Worm (Caenorhabditis elegans) whole organism, L4 larva: ENCODE data around the gene R05A10.1.

Experiments used
- D1046.2 ChIP-seq: fragments of 200-800 bp; sonication (Bioruptor generic); IDR thresholded peaks from 2 replicates; pipeline ENCODE4 v1.3.6; 2022; ENCODE audit warnings: missing genetic modification characterization, missing compliant biosample characterization
- R02D3.7 ChIP-seq: fragments of 150-350 bp; sonication (generic microtip); optimal IDR thresholded peaks from 3 replicates; lab custom pipeline; 2014; ENCODE audit warnings: missing biosample characterization, missing genetic modification characterization
- T20F7.1 ChIP-seq: fragments of 200-800 bp; sonication (Bioruptor generic); optimal IDR thresholded peaks from 2 replicates; lab custom pipeline; 2018; ENCODE audit warnings: mild to moderate bottlenecking, missing genetic modification characterization, missing compliant biosample characterization
- Y48G9A.11 ChIP-seq: fragments of 200-800 bp; sonication (Bioruptor generic); IDR thresholded peaks from 2 replicates; pipeline ENCODE4 v1.3.6; 2022; ENCODE audit warnings: missing genetic modification reagents, missing genetic modification characterization, missing compliant biosample characterization
- Y75B8A.6 ChIP-seq: fragments of 200-800 bp; sonication (Bioruptor generic); IDR thresholded peaks from 2 replicates; pipeline ENCODE4 v1.3.6; 2022; ENCODE audit warnings: missing genetic modification reagents, missing genetic modification characterization, missing compliant biosample characterization
- ZK337.2 ChIP-seq: fragments of 200-800 bp; sonication (Bioruptor generic); IDR thresholded peaks from 2 replicates; pipeline ENCODE4 v1.3.6; 2022; ENCODE audit warnings: missing genetic modification reagents, missing genetic modification characterization, missing compliant biosample characterization
- aha-1 ChIP-seq: fragments of 150-350 bp; peaks from one replicate; lab custom pipeline; 2014; ENCODE audit warnings: missing biosample characterization, missing genetic modification characterization
- aly-2 ChIP-seq: sonication (generic microtip); optimal IDR thresholded peaks from 2 replicates; lab custom pipeline; 2018; ENCODE audit warnings: missing biosample characterization, missing genetic modification characterization
- arid-1 ChIP-seq: fragments of 200-800 bp; sonication (Bioruptor generic); conservative IDR thresholded peaks from 2 replicates; pipeline ENCODE4 v1.3.6; 2022; ENCODE audit warnings: missing genetic modification reagents, missing genetic modification characterization, missing compliant biosample characterization
- ceh-20 ChIP-seq: fragments of 200-800 bp; sonication (Bioruptor generic); IDR thresholded peaks from 2 replicates; pipeline ENCODE4 v1.3.6; 2022; ENCODE audit warnings: missing genetic modification reagents, missing genetic modification characterization, missing compliant biosample characterization
- ceh-32 ChIP-seq: sonication (generic microtip); optimal IDR thresholded peaks from 2 replicates; lab custom pipeline; 2016; ENCODE audit warnings: mild to moderate bottlenecking, missing genetic modification characterization, missing compliant biosample characterization; ENCODE audit not compliant: poor library complexity
- ceh-44 ChIP-seq: fragments of 200-800 bp; sonication (Bioruptor generic); IDR thresholded peaks from 2 replicates; pipeline ENCODE4 v1.3.6; 2022; ENCODE audit warnings: missing genetic modification reagents, missing genetic modification characterization, missing compliant biosample characterization
- ceh-62 ChIP-seq: sonication (generic microtip); optimal IDR thresholded peaks from 2 replicates; lab custom pipeline; 2017; ENCODE audit warnings: missing biosample characterization, missing genetic modification characterization
- ces-1 ChIP-seq: fragments of 150-350 bp; sonication (generic microtip); optimal IDR thresholded peaks from 4 replicates; lab custom pipeline; 2014; ENCODE audit warnings: missing biosample characterization, missing genetic modification reagents, missing genetic modification characterization
- daf-16 ChIP-seq, 3 experiments: sonication (generic microtip); optimal IDR thresholded peaks; 2 replicates each; lab custom pipeline; 2016 to 2017; ENCODE audit warnings: missing genetic modification characterization in 3 of 3, missing genetic modification reagents in 3 of 3, mild to moderate bottlenecking in 2 of 3, missing compliant biosample characterization in 2 of 3, missing biosample characterization in 1 of 3, moderate library complexity in 1 of 3
- daf-19 ChIP-seq: fragments of 200-800 bp; sonication (Bioruptor generic); conservative IDR thresholded peaks from 2 replicates; pipeline ENCODE4 v1.3.6; 2022; ENCODE audit warnings: missing genetic modification characterization, missing compliant biosample characterization
- dmd-8 ChIP-seq: fragments of 200-800 bp; sonication (Bioruptor generic); IDR thresholded peaks from 2 replicates; pipeline ENCODE4 v1.3.6; 2022; ENCODE audit warnings: missing genetic modification characterization, missing compliant biosample characterization
- dmd-9 ChIP-seq: fragments of 200-800 bp; sonication (Bioruptor generic); IDR thresholded peaks from 2 replicates; pipeline ENCODE4 v1.3.6; 2022; ENCODE audit warnings: missing genetic modification reagents, missing genetic modification characterization, missing compliant biosample characterization
- egl-27 ChIP-seq: sonication (generic microtip); optimal IDR thresholded peaks from 3 replicates; lab custom pipeline; 2017; ENCODE audit warnings: missing biosample characterization, missing genetic modification reagents, missing genetic modification characterization
- hif-1 ChIP-seq, 2 experiments: sonication (generic microtip); optimal IDR thresholded peaks; 2 replicates each; lab custom pipeline; 2016 to 2017; ENCODE audit warnings: missing compliant biosample characterization in 2 of 2, missing genetic modification characterization in 2 of 2, missing genetic modification reagents in 2 of 2, missing genotype in 2 of 2, mild to moderate bottlenecking in 1 of 2
- hlh-11 ChIP-seq: fragments of 200-800 bp; sonication (Bioruptor generic); optimal IDR thresholded peaks from 2 replicates; lab custom pipeline; 2018; ENCODE audit warnings: mild to moderate bottlenecking, missing genetic modification characterization, missing compliant biosample characterization
- hlh-30 ChIP-seq: sonication (generic microtip); optimal IDR thresholded peaks from 2 replicates; lab custom pipeline; 2017; ENCODE audit warnings: antibody characterized with exemption, mild to moderate bottlenecking, missing genetic modification characterization, missing compliant biosample characterization; ENCODE audit not compliant: insufficient read depth
- hmg-1.1 ChIP-seq: fragments of 200-800 bp; sonication (Bioruptor generic); IDR thresholded peaks from 2 replicates; pipeline ENCODE4 v1.3.6; 2022; ENCODE audit warnings: missing genetic modification reagents, missing genetic modification characterization, missing compliant biosample characterization
- lin-1 ChIP-seq: fragments of 200-800 bp; sonication (Bioruptor generic); IDR thresholded peaks from 2 replicates; pipeline ENCODE4 v1.3.6; 2022; ENCODE audit warnings: missing genetic modification reagents, missing genetic modification characterization, missing compliant biosample characterization
- lin-38 ChIP-seq: fragments of 200-800 bp; sonication (Bioruptor generic); IDR thresholded peaks from 2 replicates; pipeline ENCODE4 v1.3.6; 2022; ENCODE audit warnings: missing genetic modification reagents, missing genetic modification characterization, missing compliant biosample characterization
- lir-3 ChIP-seq: sonication (generic microtip); optimal IDR thresholded peaks from 2 replicates; lab custom pipeline; 2016; ENCODE audit warnings: mild to moderate bottlenecking, missing genetic modification characterization, missing compliant biosample characterization
- lsy-2 ChIP-seq, 2 experiments: fragments of 150-350 bp in 1 of 2; sonication (generic microtip) in 1 of 2; optimal IDR thresholded peaks; 2 replicates each; lab custom pipeline; 2014 to 2017; ENCODE audit warnings: missing biosample characterization in 2 of 2, missing genetic modification characterization in 2 of 2
- madf-5 ChIP-seq, 2 experiments: fragments of 200-800 bp; sonication (Bioruptor generic); IDR thresholded peaks; 2 replicates each; pipeline ENCODE4 v1.3.6; 2022; ENCODE audit warnings: missing compliant biosample characterization in 2 of 2, missing genetic modification characterization in 2 of 2
- mdl-1 ChIP-seq, 2 experiments: fragments of 150-350 bp in 1 of 2; sonication (generic microtip) in 1 of 2; optimal IDR thresholded peaks; 2 replicates each; lab custom pipeline; 2014 to 2017; ENCODE audit warnings: missing biosample characterization in 2 of 2, missing genetic modification characterization in 2 of 2
- mes-2 ChIP-seq: sonication (generic microtip); optimal IDR thresholded peaks from 2 replicates; lab custom pipeline; 2016; ENCODE audit warnings: missing genotype, mild to moderate bottlenecking, missing genetic modification characterization, missing compliant biosample characterization; ENCODE audit not compliant: poor library complexity, severe bottlenecking
- mxl-3 ChIP-seq: fragments of 200-800 bp; sonication (Bioruptor generic); optimal IDR thresholded peaks from 2 replicates; lab custom pipeline; 2018; ENCODE audit warnings: mild to moderate bottlenecking, missing genetic modification characterization, missing compliant biosample characterization
- nhr-102 ChIP-seq: sonication (generic microtip); optimal IDR thresholded peaks from 2 replicates; lab custom pipeline; 2016; ENCODE audit warnings: mild to moderate bottlenecking, missing genetic modification characterization, moderate library complexity, missing compliant biosample characterization
- nhr-41 ChIP-seq: fragments of 200-800 bp; sonication (Bioruptor generic); IDR thresholded peaks from 2 replicates; pipeline ENCODE4 v1.3.6; 2022; ENCODE audit warnings: missing genetic modification reagents, missing genetic modification characterization, missing compliant biosample characterization
- nhr-42 ChIP-seq: fragments of 200-800 bp; sonication (Bioruptor generic); IDR thresholded peaks from 2 replicates; pipeline ENCODE4 v1.3.6; 2022; ENCODE audit warnings: missing genetic modification characterization, missing compliant biosample characterization
- nhr-48 ChIP-seq: sonication (generic microtip); optimal IDR thresholded peaks from 2 replicates; lab custom pipeline; 2016; ENCODE audit warnings: mild to moderate bottlenecking, missing genetic modification characterization, missing compliant biosample characterization
- pha-4 ChIP-seq, 2 experiments: fragments of 150-350 bp in 1 of 2; fragments of 200-800 bp in 1 of 2; sonication (Bioruptor generic) in 1 of 2; IDR thresholded peaks in 1 of 2; optimal IDR thresholded peaks in 1 of 2; 2 replicates each; pipeline versions ENCODE4 v1.3.6 to Lab custom; 2014 to 2022; ENCODE audit warnings: missing genetic modification characterization in 2 of 2, missing genetic modification reagents in 2 of 2, missing biosample characterization in 1 of 2, missing compliant biosample characterization in 1 of 2
- pqm-1 ChIP-seq: sonication (generic microtip); optimal IDR thresholded peaks from 2 replicates; lab custom pipeline; 2017; ENCODE audit warnings: missing biosample characterization, missing genetic modification characterization
- rbr-2 ChIP-seq: sonication (generic microtip); optimal IDR thresholded peaks from 2 replicates; lab custom pipeline; 2016; ENCODE audit warnings: missing genotype, missing genetic modification characterization, missing compliant biosample characterization
- saeg-2 ChIP-seq: fragments of 200-800 bp; sonication (Bioruptor generic); IDR thresholded peaks from 2 replicates; pipeline ENCODE4 v1.3.6; 2022; ENCODE audit warnings: missing genetic modification reagents, missing genetic modification characterization, missing compliant biosample characterization
- sdz-12 ChIP-seq: fragments of 200-800 bp; sonication (Bioruptor generic); optimal IDR thresholded peaks from 2 replicates; lab custom pipeline; 2018; ENCODE audit warnings: mild to moderate bottlenecking, missing genetic modification characterization, missing compliant biosample characterization
- snpc-1.2 ChIP-seq: fragments of 200-800 bp; sonication (Bioruptor generic); IDR thresholded peaks from 2 replicates; pipeline ENCODE4 v1.3.6; 2022; ENCODE audit warnings: missing genetic modification reagents, missing genetic modification characterization, missing compliant biosample characterization
- spr-1 ChIP-seq: sonication (generic microtip); optimal IDR thresholded peaks from 2 replicates; lab custom pipeline; 2016; ENCODE audit warnings: mild to moderate bottlenecking, missing genetic modification characterization, missing compliant biosample characterization
- tra-1 ChIP-seq: fragments of 200-800 bp; sonication (Bioruptor generic); IDR thresholded peaks from 2 replicates; pipeline ENCODE4 v1.3.6; 2022; ENCODE audit warnings: missing genetic modification reagents, missing genetic modification characterization, missing compliant biosample characterization
- unc-62 ChIP-seq, 3 experiments: fragments of 150-350 bp in 1 of 3; sonication (generic microtip); optimal IDR thresholded peaks in 2 of 3; peaks in 1 of 3; 1 replicate in 1 of 3; 2 replicates in 2 of 3; lab custom pipeline; 2014 to 2017; ENCODE audit warnings: missing biosample characterization in 3 of 3, missing genetic modification characterization in 3 of 3, missing genetic modification reagents in 3 of 3, missing genotype in 1 of 3
- vab-7 ChIP-seq: fragments of 200-800 bp; sonication (Bioruptor generic); IDR thresholded peaks from 2 replicates; pipeline ENCODE4 v1.3.6; 2022; ENCODE audit warnings: missing genetic modification reagents, missing genetic modification characterization, missing compliant biosample characterization
- zfp-2 ChIP-seq: sonication (generic microtip); optimal IDR thresholded peaks from 2 replicates; lab custom pipeline; 2016; ENCODE audit warnings: mild to moderate bottlenecking, missing genetic modification characterization, missing compliant biosample characterization
- zip-11 ChIP-seq: fragments of 200-800 bp; sonication (Bioruptor generic); IDR thresholded peaks from 2 replicates; pipeline ENCODE4 v1.3.6; 2022; ENCODE audit warnings: missing genetic modification characterization, missing compliant biosample characterization
- ztf-7 ChIP-seq: fragments of 150-350 bp; optimal IDR thresholded peaks from 2 replicates; lab custom pipeline; 2014; ENCODE audit warnings: missing biosample characterization, missing genetic modification characterization

The R05A10.1 gene

ce11 chrIV:14224912-14225311, 42.7 kb downstream of the R05A10.1 start:
- TF ChIP-seq arid-1 (GFP tag; lab: Robert Waterston, UW) (peak; percentile 91), hmg-1.1 (no peak; the same call in 1 of the 2 replicates), hif-1 (tag; optimal IDR thresholded peaks at IDR 0.05; lab: Kevin White, UChicago) (peak; percentile 52 to 86), nhr-41 (peak; percentile 69; the same call in 1 of the 2 replicates), aly-2 (tag; lab: Kevin White, UChicago) (no peak), nhr-42 (GFP tag; lab: Robert Waterston, UW) (peak; percentile 59; the same call in 1 of the 2 replicates), lir-3 (tag; lab: Kevin White, UChicago) (peak; percentile 36), D1046.2 (GFP tag; lab: Robert Waterston, UW) (no peak), unc-62 (GFP tag; optimal IDR thresholded peaks at IDR 0.05 in 1 of 2; lab: Kevin White, UChicago) (peak in 1 of 2 experiments; percentile 20), unc-62 (tag; optimal IDR thresholded peaks at IDR 0.05; lab: Kevin White, UChicago) (no peak), lin-38 (GFP tag; lab: Robert Waterston, UW) (peak; percentile 76), madf-5 (GFP tag; IDR thresholded peaks at IDR 0.05; lab: Robert Waterston, UW) (peak in 1 of 2 experiments; percentile 83; a peak in 2 of 4 replicates), saeg-2 (no peak), egl-27 (tag; lab: Kevin White, UChicago) (no peak), ZK337.2 (GFP tag; lab: Robert Waterston, UW) (peak; percentile 62; the same call in 1 of the 2 replicates), T20F7.1 (GFP tag; lab: Kevin White, UChicago) (peak; percentile 28), nhr-48 (peak; percentile 38), ceh-62 (no peak), hlh-30 (tag; lab: Kevin White, UChicago) (no peak), daf-19 (GFP tag; lab: Robert Waterston, UW) (peak; percentile 82), Y48G9A.11 (GFP tag; lab: Robert Waterston, UW) (peak; percentile 64; the same call in 1 of the 2 replicates), ceh-20 (peak; percentile 80), mes-2 (no peak), spr-1 (tag; lab: Kevin White, UChicago) (peak; percentile 67), mdl-1 (tag; optimal IDR thresholded peaks at IDR 0.05; lab: Kevin White, UChicago) (peak in 1 of 2 experiments; percentile 15), ces-1 (no peak), mxl-3 (GFP tag; lab: Kevin White, UChicago) (peak; percentile 34), snpc-1.2 (GFP tag; lab: Robert Waterston, UW) (peak; percentile 100), zip-11 (GFP tag; lab: Robert Waterston, UW) (no peak), hlh-11 (tag; lab: Kevin White, UChicago) (no peak), R02D3.7 (tag; lab: Kevin White, UChicago) (no peak), pha-4 (GFP tag; IDR thresholded peaks at IDR 0.05; lab: Robert Waterston, UW) (peak; percentile 80; the same call in 1 of the 2 replicates), pha-4 (tag; optimal IDR thresholded peaks at IDR 0.05; lab: Kevin White, UChicago) (no peak), ceh-44 (peak; percentile 84), dmd-8 (GFP tag; lab: Robert Waterston, UW) (no peak; the same call in 1 of the 2 replicates), tra-1 (GFP tag; lab: Robert Waterston, UW) (peak; percentile 74; the same call in 1 of the 2 replicates), sdz-12 (GFP tag; lab: Kevin White, UChicago) (peak; percentile 5), nhr-102 (peak; percentile 60), aha-1 (tag; lab: Kevin White, UChicago) (peak; percentile 92), dmd-9 (GFP tag; lab: Robert Waterston, UW) (peak; percentile 76), Y75B8A.6 (GFP tag; lab: Robert Waterston, UW) (peak; percentile 83; the same call in 1 of the 2 replicates), pqm-1 (tag; lab: Kevin White, UChicago) (no peak), lin-1 (GFP tag; lab: Robert Waterston, UW) (no peak; the same call in 1 of the 2 replicates), ceh-32 (no peak), rbr-2 (peak; percentile 60), zfp-2 (no peak), ztf-7 (peak; percentile 76), daf-16 (GFP tag; optimal IDR thresholded peaks at IDR 0.05; lab: Kevin White, UChicago) (peak; percentile 45 to 56), daf-16 (tag; optimal IDR thresholded peaks at IDR 0.05; lab: Kevin White, UChicago) (peak; percentile 42), vab-7 (GFP tag; lab: Robert Waterston, UW) (peak; percentile 79), lsy-2 (tag; optimal IDR thresholded peaks at IDR 0.05; lab: Kevin White, UChicago) (no peak)
